Worm (Caenorhabditis elegans) whole organism, L3 larva: ENCODE results near the gene srg-60.
A peak's percentile ranks its signal among the peaks of the same experiment; 100 is the strongest.

Source experiments
- R02D3.7 ChIP-seq: fragments of 150-350 bp; optimal IDR thresholded peaks from 2 replicates; lab custom pipeline; 2014; ENCODE audit warnings: missing biosample characterization, missing genetic modification characterization
- ZK546.5 ChIP-seq: sonication (generic microtip); optimal IDR thresholded peaks from 2 replicates; lab custom pipeline; 2017; ENCODE audit warnings: missing biosample characterization, missing genetic modification characterization
- aly-2 ChIP-seq: fragments of 150-350 bp; optimal IDR thresholded peaks from 2 replicates; lab custom pipeline; 2014; ENCODE audit warnings: missing biosample characterization, missing genetic modification characterization
- ama-1 ChIP-seq: fragments of 150-350 bp; optimal IDR thresholded peaks from 2 replicates; lab custom pipeline; 2018
- ceh-16 ChIP-seq: sonication (generic microtip); optimal IDR thresholded peaks from 2 replicates; lab custom pipeline; 2017; ENCODE audit warnings: missing biosample characterization, missing genetic modification characterization
- ceh-28 ChIP-seq: fragments of 150-350 bp; optimal IDR thresholded peaks from 2 replicates; lab custom pipeline; 2014; ENCODE audit warnings: missing biosample characterization, missing genetic modification reagents, missing genetic modification characterization
- ceh-82 ChIP-seq: fragments of 150-350 bp; optimal IDR thresholded peaks from 2 replicates; lab custom pipeline; 2014; ENCODE audit warnings: missing biosample characterization, missing genetic modification characterization
- ceh-9 ChIP-seq: sonication (generic microtip); optimal IDR thresholded peaks from 2 replicates; lab custom pipeline; 2018; ENCODE audit warnings: missing biosample characterization, missing genetic modification characterization
- daf-12 ChIP-seq: fragments of 150-350 bp; optimal IDR thresholded peaks from 2 replicates; lab custom pipeline; 2014; ENCODE audit warnings: missing biosample characterization, missing genetic modification reagents, missing genetic modification characterization
- egl-27 ChIP-seq: sonication (generic microtip); optimal IDR thresholded peaks from 4 replicates; lab custom pipeline; 2017; ENCODE audit warnings: missing biosample characterization, missing genetic modification reagents, missing genetic modification characterization
- egl-5 ChIP-seq: fragments of 150-350 bp; optimal IDR thresholded peaks from 2 replicates; lab custom pipeline; 2017; ENCODE audit warnings: missing biosample characterization, missing genetic modification reagents, missing genetic modification characterization, inconsistent platforms
- elt-1 ChIP-seq: fragments of 150-350 bp; optimal IDR thresholded peaks from 2 replicates; lab custom pipeline; 2014; ENCODE audit warnings: missing biosample characterization, missing genetic modification characterization
- elt-2 ChIP-seq: sonication (generic microtip); optimal IDR thresholded peaks from 2 replicates; lab custom pipeline; 2016; ENCODE audit warnings: missing genetic modification reagents, mild to moderate bottlenecking, missing genetic modification characterization, missing compliant biosample characterization
- elt-3 ChIP-seq, 3 experiments: fragments of 150-350 bp in 1 of 3; sonication (generic microtip) in 2 of 3; optimal IDR thresholded peaks; 2 replicates in 2 of 3; 4 replicates in 1 of 3; lab custom pipeline; 2014 to 2017; ENCODE audit warnings: missing biosample characterization in 3 of 3, missing genetic modification characterization in 3 of 3
- eor-1 ChIP-seq, 2 experiments: fragments of 150-350 bp; optimal IDR thresholded peaks; 2 replicates each; lab custom pipeline; 2014 to 2018; ENCODE audit warnings: missing biosample characterization in 2 of 2, missing genetic modification characterization in 2 of 2
- fkh-10 ChIP-seq: sonication (generic microtip); optimal IDR thresholded peaks from 2 replicates; lab custom pipeline; 2017; ENCODE audit warnings: missing biosample characterization, missing genetic modification reagents, missing genetic modification characterization
- fkh-2 ChIP-seq: fragments of 150-350 bp; optimal IDR thresholded peaks from 2 replicates; lab custom pipeline; 2014; ENCODE audit warnings: missing biosample characterization, missing genetic modification reagents, missing genetic modification characterization
- fos-1 ChIP-seq: fragments of 150-350 bp; optimal IDR thresholded peaks from 2 replicates; lab custom pipeline; 2014; ENCODE audit warnings: missing biosample characterization, missing genetic modification characterization
- hmg-11 ChIP-seq: sonication (generic microtip); optimal IDR thresholded peaks from 2 replicates; lab custom pipeline; 2016; ENCODE audit warnings: missing genetic modification characterization, missing compliant biosample characterization
- jun-1 ChIP-seq: fragments of 150-350 bp; optimal IDR thresholded peaks from 2 replicates; lab custom pipeline; 2014; ENCODE audit warnings: missing biosample characterization, missing genetic modification reagents, missing genetic modification characterization
- lin-15B ChIP-seq: fragments of 150-350 bp; optimal IDR thresholded peaks from 2 replicates; lab custom pipeline; 2014; ENCODE audit warnings: missing biosample characterization, missing genetic modification characterization
- lsy-12 ChIP-seq: sonication (generic microtip); optimal IDR thresholded peaks from 2 replicates; lab custom pipeline; 2016; ENCODE audit warnings: mild to moderate bottlenecking, missing genetic modification characterization, missing compliant biosample characterization
- mdl-1 ChIP-seq: fragments of 150-350 bp; optimal IDR thresholded peaks from 2 replicates; lab custom pipeline; 2014; ENCODE audit warnings: missing biosample characterization, missing genetic modification characterization
- nfya-1 ChIP-seq: sonication (generic microtip); optimal IDR thresholded peaks from 2 replicates; lab custom pipeline; 2017; ENCODE audit warnings: missing genetic modification characterization, mild to moderate bottlenecking, missing compliant biosample characterization, antibody characterized with exemption, moderate library complexity; ENCODE audit not compliant: insufficient read depth
- nhr-12 ChIP-seq: fragments of 150-350 bp; optimal IDR thresholded peaks from 2 replicates; lab custom pipeline; 2014; ENCODE audit warnings: missing biosample characterization, missing genetic modification characterization
- nhr-23 ChIP-seq: fragments of 150-350 bp; optimal IDR thresholded peaks from 2 replicates; lab custom pipeline; 2014; ENCODE audit warnings: missing biosample characterization, missing genetic modification reagents, missing genetic modification characterization
- nhr-237 ChIP-seq: fragments of 150-350 bp; optimal IDR thresholded peaks from 2 replicates; lab custom pipeline; 2014; ENCODE audit warnings: missing biosample characterization, missing genetic modification characterization
- nhr-25 ChIP-seq: sonication (generic microtip); optimal IDR thresholded peaks from 2 replicates; lab custom pipeline; 2017; ENCODE audit warnings: missing biosample characterization, missing genetic modification characterization
- nhr-28 ChIP-seq: fragments of 150-350 bp; optimal IDR thresholded peaks from 2 replicates; lab custom pipeline; 2014; ENCODE audit warnings: missing biosample characterization, missing genetic modification characterization
- nhr-43 ChIP-seq: sonication (generic microtip); optimal IDR thresholded peaks from 2 replicates; lab custom pipeline; 2016; ENCODE audit warnings: mild to moderate bottlenecking, missing genetic modification characterization, missing compliant biosample characterization; ENCODE audit not compliant: poor library complexity, severe bottlenecking
- nhr-67 ChIP-seq: fragments of 150-350 bp; optimal IDR thresholded peaks from 2 replicates; lab custom pipeline; 2014; ENCODE audit warnings: missing biosample characterization, missing genetic modification characterization
- nhr-76 ChIP-seq: fragments of 150-350 bp; sonication (generic microtip); optimal IDR thresholded peaks from 5 replicates; lab custom pipeline; 2014; ENCODE audit warnings: missing biosample characterization, missing genetic modification characterization
- pha-4 ChIP-seq: fragments of 150-350 bp; optimal IDR thresholded peaks from 2 replicates; lab custom pipeline; 2014; ENCODE audit warnings: missing biosample characterization, missing genetic modification reagents, missing genetic modification characterization
- pqm-1 ChIP-seq: fragments of 150-350 bp; optimal IDR thresholded peaks from 2 replicates; lab custom pipeline; 2017; ENCODE audit warnings: missing biosample characterization, missing genetic modification characterization, inconsistent platforms
- sea-2 ChIP-seq: fragments of 150-350 bp; sonication (generic microtip); optimal IDR thresholded peaks from 4 replicates; lab custom pipeline; 2014; ENCODE audit warnings: missing biosample characterization, missing genetic modification reagents, missing genetic modification characterization
- snpc-4 ChIP-seq: fragments of 150-350 bp; optimal IDR thresholded peaks from 2 replicates; lab custom pipeline; 2014; ENCODE audit warnings: missing biosample characterization, missing genetic modification characterization
- tbx-2 ChIP-seq: sonication (generic microtip); optimal IDR thresholded peaks from 2 replicates; lab custom pipeline; 2016; ENCODE audit warnings: mild to moderate bottlenecking, missing genetic modification characterization, missing compliant biosample characterization
- unc-39 ChIP-seq: sonication (generic microtip); optimal IDR thresholded peaks from 4 replicates; lab custom pipeline; 2017; ENCODE audit warnings: missing biosample characterization, missing genetic modification characterization
- unc-62 ChIP-seq: fragments of 150-350 bp; sonication (generic microtip); optimal IDR thresholded peaks from 4 replicates; lab custom pipeline; 2014; ENCODE audit warnings: missing biosample characterization, missing genetic modification reagents, missing genetic modification characterization
- zag-1 ChIP-seq: fragments of 150-350 bp; optimal IDR thresholded peaks from 2 replicates; lab custom pipeline; 2014; ENCODE audit warnings: missing biosample characterization, missing genetic modification characterization
- ztf-11 ChIP-seq: fragments of 150-350 bp; optimal IDR thresholded peaks from 2 replicates; lab custom pipeline; 2014; ENCODE audit warnings: missing biosample characterization, missing genetic modification characterization
- ztf-4 ChIP-seq: fragments of 150-350 bp; optimal IDR thresholded peaks from 2 replicates; lab custom pipeline; 2014; ENCODE audit warnings: missing biosample characterization, missing genetic modification characterization

srg-60 gene

DNA sequence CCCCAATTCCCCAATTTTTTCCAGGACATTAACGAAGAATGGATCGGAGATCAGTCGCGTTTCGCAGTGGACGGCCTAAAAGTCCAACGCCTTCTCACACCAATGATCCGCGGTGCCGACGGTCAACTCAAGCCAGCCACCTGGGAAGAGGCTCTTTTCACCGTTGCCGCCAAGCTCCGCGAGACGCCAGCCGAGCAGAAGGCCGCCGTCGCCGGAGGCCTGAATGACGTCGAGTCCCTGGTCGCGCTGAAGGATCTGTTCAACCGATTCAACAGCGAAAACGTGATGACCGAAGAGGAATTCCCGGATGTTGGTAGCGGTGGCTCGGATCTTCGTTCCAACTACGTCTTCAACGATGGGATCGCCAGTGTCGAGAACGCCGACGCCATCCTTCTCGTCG lies 19.6 kb downstream of the srg-60 start:
- TF ChIP-seq nhr-237 = no peak
- no peak for TF ChIP-seq pqm-1 (tag; lab: Kevin White, UChicago)
- no peak for TF ChIP-seq nhr-67 (tag; lab: Kevin White, UChicago)
- TF ChIP-seq zag-1 (tag; lab: Kevin White, UChicago) = no peak
- TF ChIP-seq fkh-2 (tag; lab: Kevin White, UChicago) = no peak
- TF ChIP-seq mdl-1 (tag; lab: Kevin White, UChicago) = no peak
- no peak for TF ChIP-seq lin-15B (tag; lab: Kevin White, UChicago)
- no peak for TF ChIP-seq nhr-76 (tag; lab: Kevin White, UChicago)
- no peak for TF ChIP-seq eor-1 (tag; optimal IDR thresholded peaks at IDR 0.05; lab: Kevin White, UChicago)
- no peak for TF ChIP-seq fos-1
- no peak for TF ChIP-seq ceh-16 (tag; lab: Kevin White, UChicago)

DNA sequence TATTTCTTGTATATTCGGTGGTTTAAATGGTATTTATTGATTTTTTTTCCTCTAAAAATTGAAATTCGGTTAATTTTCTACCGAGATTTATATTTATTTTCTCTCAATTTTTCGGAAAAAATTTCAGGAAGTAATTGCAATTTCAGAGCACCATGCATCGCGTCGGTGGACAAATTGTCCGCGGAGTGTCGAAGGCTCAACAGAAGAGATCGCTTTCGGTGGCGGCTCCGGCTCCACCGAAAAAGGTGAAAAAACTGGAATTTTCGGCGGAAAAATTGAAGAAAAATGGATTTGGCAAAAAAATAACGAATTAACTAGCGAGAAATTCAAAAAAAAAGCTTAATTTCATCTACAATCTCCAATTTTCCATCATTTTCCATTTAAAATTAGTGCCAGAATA lies 23.6 kb downstream of the srg-60 start, which contains the start of gene nuo-5:
nuo-5 (plus strand) TSS at position 147 of the 400 bp plus-strand sequence.
- TF ChIP-seq lsy-12 (tag; lab: Kevin White, UChicago) (no peak), ZK546.5 (no peak), nhr-43 (tag; lab: Kevin White, UChicago) (no peak), ceh-82 (no peak), snpc-4 (no peak), R02D3.7 (tag; lab: Kevin White, UChicago) (no peak), nhr-23 (tag; lab: Kevin White, UChicago) (no peak), lin-15B (tag; lab: Kevin White, UChicago) (no peak), unc-39 (tag; lab: Kevin White, UChicago) (no peak), nhr-237 (no peak), nhr-25 (tag; lab: Kevin White, UChicago) (no peak)
- TF ChIP-seq, all 47 proteins: peak for 0

DNA sequence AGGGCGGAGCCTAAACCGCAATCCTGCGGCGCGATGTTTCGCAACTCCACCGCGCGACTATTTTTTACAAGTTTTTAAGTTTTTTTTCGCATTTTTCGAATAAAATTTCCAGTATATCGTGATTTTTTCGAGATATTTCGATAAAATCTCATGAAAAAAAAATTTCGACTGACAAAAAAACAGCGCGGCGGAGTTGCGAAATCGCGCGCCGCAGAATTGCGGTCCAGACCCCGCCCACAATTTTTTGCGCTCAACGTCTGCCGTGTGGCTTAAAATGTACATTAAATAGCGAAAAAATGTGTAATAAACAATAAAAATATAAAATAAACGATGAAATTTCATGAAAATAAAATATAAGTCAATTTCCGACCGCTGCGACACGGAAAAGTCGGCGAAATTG lies 24.8 kb downstream of the srg-60 start:
- no peak for TF ChIP-seq nhr-28
- TF ChIP-seq fkh-10 (GFP tag; lab: Kevin White, UChicago) = no peak
- no peak for TF ChIP-seq ceh-16 (tag; lab: Kevin White, UChicago)
- TF ChIP-seq zag-1 (tag; lab: Kevin White, UChicago) = no peak
- TF ChIP-seq pha-4 (tag; lab: Kevin White, UChicago) = no peak
- no peak for TF ChIP-seq nfya-1
- no peak for TF ChIP-seq fos-1
- TF ChIP-seq ztf-11 (tag; lab: Kevin White, UChicago) = no peak
- TF ChIP-seq ceh-28 (tag; lab: Kevin White, UChicago) = no peak
- no peak for TF ChIP-seq jun-1 (tag; lab: Kevin White, UChicago)
- no peak for TF ChIP-seq mdl-1 (tag; lab: Kevin White, UChicago)
- TF ChIP-seq ama-1 (lab: Kevin White, UChicago) = no peak
- no peak for TF ChIP-seq sea-2
- TF ChIP-seq elt-2 (tag; lab: Kevin White, UChicago) = no peak

DNA sequence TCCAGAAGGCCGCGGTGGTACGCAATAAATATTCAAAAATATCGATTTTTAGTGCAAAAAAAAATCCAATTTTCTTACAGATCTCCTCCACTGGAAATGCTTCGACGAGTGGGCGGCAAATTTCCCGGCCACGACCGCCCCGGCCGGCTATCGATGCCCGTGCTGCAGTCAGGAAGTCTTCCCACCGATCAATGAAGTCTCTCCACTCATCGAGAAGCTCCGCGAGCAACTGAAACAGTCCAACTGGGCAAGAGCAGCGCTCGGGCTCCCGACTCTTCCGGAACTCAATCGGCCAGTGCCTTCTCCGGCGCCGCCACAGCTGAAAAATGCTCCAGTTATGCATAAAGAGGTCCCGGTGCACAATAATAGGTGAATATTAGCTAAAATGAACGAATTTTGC lies 26.5 kb downstream of the srg-60 start, which contains the start of gene Y45G12B.3:
Y45G12B.3 (minus strand) TSS at position 320 of the 400 bp plus-strand sequence.
- no peak for TF ChIP-seq ceh-16 (tag; lab: Kevin White, UChicago)
- TF ChIP-seq ztf-4 = no peak
- TF ChIP-seq elt-2 (tag; lab: Kevin White, UChicago) = no peak
- TF ChIP-seq unc-39 (tag; lab: Kevin White, UChicago) = no peak
- TF ChIP-seq lsy-12 (tag; lab: Kevin White, UChicago) = no peak
- TF ChIP-seq pqm-1 (tag; lab: Kevin White, UChicago) = no peak
- TF ChIP-seq ama-1 (lab: Kevin White, UChicago) = no peak
- no peak for TF ChIP-seq egl-5 (tag; lab: Kevin White, UChicago)
- no peak for TF ChIP-seq fos-1
- TF ChIP-seq eor-1 (tag; optimal IDR thresholded peaks at IDR 0.05; lab: Kevin White, UChicago) = no peak
- TF ChIP-seq pha-4 (tag; lab: Kevin White, UChicago) = no peak

DNA sequence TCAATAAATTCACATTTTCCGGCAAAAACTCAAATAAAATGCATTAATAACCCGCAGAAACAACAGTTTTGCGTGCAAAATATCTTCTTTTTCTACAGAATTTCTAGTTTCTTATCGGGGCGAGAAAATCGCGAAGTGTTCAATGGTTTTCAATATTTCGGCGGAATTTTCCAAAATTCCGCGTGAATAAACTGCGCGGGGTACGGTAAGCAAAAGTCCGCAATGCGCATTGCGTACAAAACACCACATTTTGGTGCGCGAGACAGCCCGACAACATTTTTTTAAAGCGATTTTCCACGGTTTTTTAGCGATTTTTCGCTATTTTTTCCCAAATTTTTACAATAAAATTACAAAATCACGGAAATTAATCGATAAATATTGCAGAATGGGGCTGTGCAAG lies 28.1 kb downstream of the srg-60 start, which contains the start of gene Y45G12B.2:
Y45G12B.2 (plus strand) TSS at position 383 of the 400 bp plus-strand sequence.
- TF ChIP-seq egl-27 (tag; lab: Kevin White, UChicago) (no peak), zag-1 (tag; lab: Kevin White, UChicago) (no peak), tbx-2 (tag; lab: Kevin White, UChicago) (no peak), ama-1 (lab: Kevin White, UChicago) (no peak), unc-62 (GFP tag; lab: Kevin White, UChicago) (no peak), unc-39 (tag; lab: Kevin White, UChicago) (no peak), lin-15B (tag; lab: Kevin White, UChicago) (peak; percentile 71), elt-3 (tag; optimal IDR thresholded peaks at IDR 0.05; lab: Kevin White, UChicago) (no peak), nhr-43 (tag; lab: Kevin White, UChicago) (no peak), mdl-1 (tag; lab: Kevin White, UChicago) (no peak), ztf-4 (no peak), aly-2 (tag; lab: Kevin White, UChicago) (no peak), nhr-23 (tag; lab: Kevin White, UChicago) (peak; percentile 58), fos-1 (no peak), hmg-11 (peak; percentile 67), ceh-28 (tag; lab: Kevin White, UChicago) (peak; percentile 31), elt-1 (tag; lab: Kevin White, UChicago) (no peak), ceh-82 (no peak), daf-12 (tag; lab: Kevin White, UChicago) (no peak), eor-1 (tag; optimal IDR thresholded peaks at IDR 0.05; lab: Kevin White, UChicago) (no peak), nhr-25 (tag; lab: Kevin White, UChicago) (peak; percentile 38), nhr-12 (tag; lab: Kevin White, UChicago) (no peak), snpc-4 (peak; percentile 8), ceh-16 (tag; lab: Kevin White, UChicago) (no peak), ceh-9 (no peak), nfya-1 (peak; percentile 90), ZK546.5 (no peak)
